Fruit fly (Drosophila melanogaster): ENCODE data around the gene ko.

Gene ko

DNA sequence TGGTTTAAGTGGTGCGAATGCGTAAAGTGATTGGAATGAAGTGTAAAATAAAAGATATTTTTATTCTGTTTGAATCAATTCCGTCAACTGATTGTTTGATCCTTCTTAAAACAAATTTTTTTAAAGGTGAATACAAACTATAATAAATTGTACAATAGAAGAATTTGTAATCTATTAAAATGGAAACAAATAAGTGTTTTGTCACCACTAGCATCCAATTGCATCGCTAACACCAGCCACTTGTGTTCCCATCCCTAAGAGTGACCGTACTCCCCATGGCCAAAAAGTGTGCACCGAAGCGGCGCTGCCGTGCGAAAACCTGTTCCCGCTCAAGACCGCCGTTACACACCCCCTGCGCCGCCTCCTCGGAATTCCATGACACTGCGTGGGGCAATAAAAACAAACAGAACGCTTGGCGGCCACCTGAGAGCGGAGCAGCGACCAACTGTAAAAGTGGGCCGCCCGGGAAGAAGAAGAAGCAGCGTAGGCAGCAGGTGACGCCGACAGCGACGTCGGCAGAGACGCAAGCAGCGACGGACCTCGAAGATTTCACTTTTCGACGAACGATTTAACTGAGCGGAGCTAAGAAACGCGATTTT, 103.2 kb downstream of the ko start, which contains the start of gene Pdss2 (continued):
- peak in 1 of 2 experiments; percentile 22 for TF ChIP-seq Hr78 (GFP tag; optimal IDR thresholded peaks at IDR 0.05)
- peak; percentile 24 for TF ChIP-seq CG34376 (GFP tag; optimal IDR thresholded peaks at IDR 0.05)
- peak; percentile 30 for TF ChIP-seq gsb-n (tag; optimal IDR thresholded peaks at IDR 0.05)
- peak; percentile 39 for TF ChIP-seq bigmax (GFP tag; optimal IDR thresholded peaks at IDR 0.05)
- peak; percentile 18 for TF ChIP-seq CG18476 (GFP tag; optimal IDR thresholded peaks at IDR 0.05)
- peak; percentile 75 for TF ChIP-seq E2f1 (GFP tag; IDR thresholded peaks at IDR 0.05)
- no peak for TF ChIP-seq sc (optimal IDR thresholded peaks at IDR 0.05)
- TF ChIP-seq sc (GFP tag; optimal IDR thresholded peaks at IDR 0.05) = peak; percentile 18
- no peak for TF ChIP-seq hb (GFP tag; IDR thresholded peaks at IDR 0.05; ENCODE audit: partially characterized antibody)
- peak; percentile 74 for TF ChIP-seq CG10209 (GFP tag; optimal IDR thresholded peaks at IDR 0.05)
- peak; percentile 84 for TF ChIP-seq B-H2 (GFP tag; optimal IDR thresholded peaks at IDR 0.05)
- TF ChIP-seq CG34422 (GFP tag; IDR thresholded peaks at IDR 0.05) = peak; percentile 87
- peak; percentile 89 for TF ChIP-seq NFAT (GFP tag; IDR thresholded peaks at IDR 0.05)
- TF ChIP-seq Vsx1 (GFP tag; optimal IDR thresholded peaks at IDR 0.05) = peak; percentile 40
- peak; percentile 66 for TF ChIP-seq pzg (GFP tag; optimal IDR thresholded peaks at IDR 0.05)
- TF ChIP-seq rib (GFP tag; IDR thresholded peaks at IDR 0.05) = peak; percentile 93
- no peak for TF ChIP-seq CG11723 (GFP tag; optimal IDR thresholded peaks at IDR 0.05)
- TF ChIP-seq CG30431 (GFP tag; optimal IDR thresholded peaks at IDR 0.05) = peak; percentile 30
- peak; percentile 37 for TF ChIP-seq Oli (tag; optimal IDR thresholded peaks at IDR 0.05)
- no peak for TF ChIP-seq Jarid2 (GFP tag; optimal IDR thresholded peaks at IDR 0.05)
- no peak for TF ChIP-seq CG15073 (GFP tag; optimal IDR thresholded peaks at IDR 0.05)
- TF ChIP-seq ems (GFP tag; optimal IDR thresholded peaks at IDR 0.05) = peak; percentile 73
- peak; percentile 38; the same call in 1 of the 2 replicates for TF ChIP-seq nerfin-2 (GFP tag; IDR thresholded peaks at IDR 0.05; ENCODE audit: partially characterized antibody)
- peak; percentile 73 for TF ChIP-seq CG32772 (GFP tag; IDR thresholded peaks at IDR 0.05)
- TF ChIP-seq CG12071 (GFP tag; optimal IDR thresholded peaks at IDR 0.05) = no peak
- TF ChIP-seq Sox102F (GFP tag; optimal IDR thresholded peaks at IDR 0.05) = peak; percentile 67
- peak; percentile 39; the same call in 1 of the 3 replicates for TF ChIP-seq zen2 (GFP tag; IDR thresholded peaks at IDR 0.05; ENCODE audit: partially characterized antibody)
- no peak for TF ChIP-seq CG8478 (optimal IDR thresholded peaks at IDR 0.05)
- peak; percentile 67 for TF ChIP-seq CG18262 (tag; optimal IDR thresholded peaks at IDR 0.05)
- peak; percentile 91 for TF ChIP-seq sug (tag; optimal IDR thresholded peaks at IDR 0.05)
- no peak for TF ChIP-seq salm (tag; optimal IDR thresholded peaks at IDR 0.05)
- peak; percentile 78 for TF ChIP-seq vvl (GFP tag; IDR thresholded peaks at IDR 0.05)
- TF ChIP-seq CG42726 (GFP tag; IDR thresholded peaks at IDR 0.05; ENCODE audit: partially characterized antibody) = peak; percentile 70; the same call in 1 of the 2 replicates
- TF ChIP-seq CG18619 (GFP tag; optimal IDR thresholded peaks at IDR 0.05) = peak; percentile 65
- TF ChIP-seq trem (tag; optimal IDR thresholded peaks at IDR 0.05) = peak; percentile 75
- TF ChIP-seq MTF-1 (GFP tag; optimal IDR thresholded peaks at IDR 0.05; ENCODE audit: borderline replicate concordance) = peak; percentile 72
- no peak for TF ChIP-seq Gsc (GFP tag; IDR thresholded peaks at IDR 0.05)
- TF ChIP-seq CG6854 (GFP tag; optimal IDR thresholded peaks at IDR 0.05) = no peak
- TF ChIP-seq zen (tag; optimal IDR thresholded peaks at IDR 0.05) = peak; percentile 12
- TF ChIP-seq Deaf1 (tag; optimal IDR thresholded peaks at IDR 0.05) = peak; percentile 31
- TF ChIP-seq CG9876 (GFP tag; optimal IDR thresholded peaks at IDR 0.05) = peak; percentile 61
- TF ChIP-seq CG7928 (GFP tag; optimal IDR thresholded peaks at IDR 0.05) = peak; percentile 32
- TF ChIP-seq sqz (GFP tag; optimal IDR thresholded peaks at IDR 0.05) = no peak
- peak; percentile 34; the same call in 1 of the 2 replicates for TF ChIP-seq danr (GFP tag; IDR thresholded peaks at IDR 0.05)
- TF ChIP-seq unpg (GFP tag; optimal IDR thresholded peaks at IDR 0.05) = peak; percentile 59
- no peak for TF ChIP-seq Kr (GFP tag; optimal IDR thresholded peaks at IDR 0.05)
- TF ChIP-seq CG13123 (GFP tag; optimal IDR thresholded peaks at IDR 0.05) = peak; percentile 37
- peak; percentile 66 for TF ChIP-seq chm (GFP tag; IDR thresholded peaks at IDR 0.05)
- peak; percentile 74 for TF ChIP-seq CG13287 (GFP tag; IDR thresholded peaks at IDR 0.05; ENCODE audit: partially characterized antibody)
